Fruit fly (Drosophila melanogaster): ENCODE measurements around the gene Psn.

DNA sequence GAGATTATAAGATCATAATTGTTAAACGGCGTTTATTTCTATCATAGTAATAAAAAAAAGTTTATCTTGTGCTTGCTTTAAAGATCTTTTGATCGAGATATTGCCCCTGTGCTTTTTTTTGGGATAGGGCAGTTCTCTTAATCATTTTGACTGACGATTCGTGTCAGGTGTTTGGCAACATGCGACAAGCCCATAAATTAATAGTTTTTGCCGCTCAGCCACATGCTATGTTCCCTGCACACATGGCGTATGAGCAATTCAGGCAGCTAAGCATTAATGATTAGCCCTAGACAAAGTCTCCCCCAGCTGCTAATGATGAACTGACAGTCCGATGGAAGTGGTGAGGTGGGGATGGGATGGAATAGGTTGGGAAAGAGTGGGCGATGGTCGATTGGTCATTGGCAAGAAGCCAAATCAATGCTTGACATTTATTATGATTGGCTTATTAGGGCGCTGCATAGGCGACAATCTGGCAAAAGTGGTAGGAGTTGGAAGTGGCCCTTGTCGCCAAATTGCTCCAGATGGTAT is 8.7 kb downstream of the Psn start:
- TF ChIP-seq Myc (optimal IDR thresholded peaks at IDR 0.05) (no peak), psq (optimal IDR thresholded peaks at IDR 0.05) (no peak), Sin3A (optimal IDR thresholded peaks at IDR 0.05) (no peak)
